Worm (Caenorhabditis elegans): ENCODE data around the gene C18D11.6.
"Not testable (repeated sequence)": the region's sequence is repeated elsewhere in the genome, so short reads cannot be mapped to it uniquely, and the experiment has no call there.

Gene C18D11.6

DNA sequence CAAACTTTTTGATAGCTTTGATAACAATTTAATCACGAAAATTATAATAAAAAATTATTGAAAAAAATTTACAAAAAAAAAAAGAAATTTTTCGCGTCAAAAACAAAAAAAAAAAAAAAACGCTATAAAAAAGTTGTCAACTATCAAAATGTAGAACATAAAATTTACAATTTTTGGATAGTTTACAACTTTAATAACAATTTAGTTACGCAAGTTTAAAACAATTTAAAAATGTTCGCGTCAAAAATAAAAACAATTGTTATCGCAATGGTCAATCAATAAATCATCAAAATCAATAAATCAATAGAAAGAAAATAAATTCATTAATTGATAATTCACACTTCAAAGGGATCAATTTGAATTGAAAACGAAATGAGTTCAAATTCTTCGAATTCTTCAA is 23.0 kb upstream of the C18D11.6 start, which contains the start of gene C24H11.1:
Gene C24H11.1 (plus strand): TSS at position 301 of the 400 bp plus-strand sequence.
- not testable (repeated sequence) for TF ChIP-seq ref-2 (tag; optimal IDR thresholded peaks at IDR 0.05); sox-2 (GFP tag; IDR thresholded peaks at IDR 0.05); ceh-2 (tag; optimal IDR thresholded peaks at IDR 0.05)

DNA sequence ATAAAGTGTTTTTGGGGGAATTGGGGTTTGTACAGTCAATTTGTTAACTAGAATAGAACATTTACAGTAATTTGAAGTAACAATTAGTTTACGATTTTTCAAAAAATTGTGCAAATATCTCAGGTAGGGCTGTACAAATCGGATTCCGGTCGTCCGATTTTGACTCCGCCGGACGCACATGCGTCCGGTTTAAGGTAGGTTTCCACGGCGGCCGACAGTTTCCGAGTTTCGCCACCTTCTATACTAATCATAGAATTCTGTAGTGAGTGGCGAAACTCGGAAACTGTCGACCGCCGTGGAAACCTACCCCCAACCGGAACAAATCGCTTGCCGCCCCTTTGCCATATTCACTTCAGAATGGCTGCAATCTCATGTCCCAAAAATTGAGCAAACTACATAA is 20.9 kb upstream of the C18D11.6 start:
- no peak for TF ChIP-seq sdc-2 (tag; optimal IDR thresholded peaks at IDR 0.05)
- TF ChIP-seq dve-1 (tag; optimal IDR thresholded peaks at IDR 0.05), result no peak
- TF ChIP-seq gmeb-2 (tag; optimal IDR thresholded peaks at IDR 0.05), result no peak

DNA sequence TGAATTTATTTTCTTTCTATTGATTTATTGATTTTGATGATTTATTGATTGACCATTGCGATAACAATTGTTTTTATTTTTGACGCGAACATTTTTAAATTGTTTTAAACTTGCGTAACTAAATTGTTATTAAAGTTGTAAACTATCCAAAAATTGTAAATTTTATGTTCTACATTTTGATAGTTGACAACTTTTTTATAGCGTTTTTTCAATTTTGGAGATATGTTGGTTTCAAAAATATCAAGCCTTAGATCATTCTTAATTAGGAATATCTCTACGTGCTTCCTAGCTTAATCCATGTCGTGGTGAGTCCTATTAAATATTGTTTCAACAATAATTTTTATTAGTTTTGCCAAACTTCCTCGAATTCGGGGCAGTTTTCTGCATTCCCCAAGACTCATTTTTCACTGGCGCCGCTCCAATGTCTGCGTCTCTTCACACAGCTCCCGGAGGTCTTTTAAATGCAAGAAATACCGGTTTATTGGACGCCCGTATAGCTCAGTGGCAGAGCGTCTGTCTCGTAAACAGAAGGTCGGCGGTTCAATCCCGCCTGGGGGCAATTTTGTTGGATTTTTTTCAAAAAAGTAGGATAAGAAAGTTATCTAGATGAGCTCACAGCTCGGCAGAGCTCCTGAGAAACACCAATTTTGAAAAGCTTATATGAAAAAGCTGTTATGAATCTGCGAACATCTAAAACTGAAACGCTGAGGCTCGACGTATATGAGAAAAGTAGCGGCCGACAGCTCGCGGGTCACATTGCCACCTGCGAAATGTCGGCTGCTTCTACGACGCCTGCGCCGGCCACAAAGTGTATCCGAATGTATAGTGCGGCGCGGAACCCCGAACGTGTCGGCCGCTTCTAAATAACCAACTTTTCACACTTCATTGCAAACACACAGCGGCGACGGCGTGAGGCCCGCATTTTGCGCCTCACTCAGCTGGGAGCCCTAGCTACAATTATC is 17.8 kb upstream of the C18D11.6 start, which contains the start of gene C24H11.2:
Gene C24H11.2 (minus strand): TSS at position 51 of the 962 bp plus-strand sequence.
- TF ChIP-seq pqm-1 (tag; optimal IDR thresholded peaks at IDR 0.05), result peak; percentile 29
- peak; percentile 10 for TF ChIP-seq unc-86 (tag; optimal IDR thresholded peaks at IDR 0.05)
- peak; percentile 5 for TF ChIP-seq hlh-8 (tag; optimal IDR thresholded peaks at IDR 0.05)
- TF ChIP-seq unc-3 (GFP tag; conservative IDR thresholded peaks at IDR 0.05), result not testable (repeated sequence)
- TF ChIP-seq unc-3 (tag; optimal IDR thresholded peaks at IDR 0.05), result peak; percentile 11
- TF ChIP-seq hlh-13 (GFP tag; optimal IDR thresholded peaks at IDR 0.05), result peak; percentile 12
- TF ChIP-seq ceh-6 (GFP tag; optimal IDR thresholded peaks at IDR 0.05), result peak; percentile 40
- peak; percentile 30 for TF ChIP-seq hlh-15 (tag; optimal IDR thresholded peaks at IDR 0.05)
- peak; percentile 52 for TF ChIP-seq madf-2 (tag; optimal IDR thresholded peaks at IDR 0.05)
- TF ChIP-seq ref-2 (tag; optimal IDR thresholded peaks at IDR 0.05), result peak; percentile 4
- TF ChIP-seq pat-9 (tag; optimal IDR thresholded peaks at IDR 0.05), result peak; percentile 61
- peak; percentile 42 for TF ChIP-seq ztf-16 (tag; optimal IDR thresholded peaks at IDR 0.05)
- TF ChIP-seq gmeb-2 (tag; optimal IDR thresholded peaks at IDR 0.05), result peak; percentile 46
- peak; percentile 70 for TF ChIP-seq ceh-14 (tag; optimal IDR thresholded peaks at IDR 0.05)
- peak; percentile 6 for TF ChIP-seq nfya-1 (tag; optimal IDR thresholded peaks at IDR 0.05)
- peak; percentile 69 for TF ChIP-seq sox-4 (tag; optimal IDR thresholded peaks at IDR 0.05)
- TF ChIP-seq dmd-4 (tag; optimal IDR thresholded peaks at IDR 0.05; ENCODE audit: borderline replicate concordance), result peak; percentile 33
- peak; percentile 25 for TF ChIP-seq dve-1 (tag; optimal IDR thresholded peaks at IDR 0.05)
- peak; percentile 22 for TF ChIP-seq npax-4 (tag; optimal IDR thresholded peaks at IDR 0.05)
- TF ChIP-seq che-1 (tag; optimal IDR thresholded peaks at IDR 0.05), result peak; percentile 48
- TF ChIP-seq ceh-48 (tag; optimal IDR thresholded peaks at IDR 0.05), result peak; percentile 38
- TF ChIP-seq K02D7.2 (tag; optimal IDR thresholded peaks at IDR 0.05), result peak; percentile 73
- peak; percentile 23 for TF ChIP-seq T23F11.4 (GFP tag; optimal IDR thresholded peaks at IDR 0.05)
- TF ChIP-seq nhr-232 (tag; optimal IDR thresholded peaks at IDR 0.05), result peak; percentile 16
- peak; percentile 43 for TF ChIP-seq C38D4.7 (GFP tag; optimal IDR thresholded peaks at IDR 0.05)
- peak; percentile 44 for TF ChIP-seq pha-2 (tag; optimal IDR thresholded peaks at IDR 0.05)
- TF ChIP-seq ttx-3 (tag; optimal IDR thresholded peaks at IDR 0.05), result peak; percentile 12
- TF ChIP-seq ceh-45 (GFP tag; IDR thresholded peaks at IDR 0.05), result 0 out of 2 replicates have a peak, but pooled peaks have one; percentile 10
- peak; percentile 33 for TF ChIP-seq ceh-34 (tag; optimal IDR thresholded peaks at IDR 0.05)
- peak; percentile 34 for TF ChIP-seq hlh-6 (tag; optimal IDR thresholded peaks at IDR 0.05)
- TF ChIP-seq ets-4 (tag; optimal IDR thresholded peaks at IDR 0.05), result peak; percentile 3
- TF ChIP-seq lin-11 (tag; optimal IDR thresholded peaks at IDR 0.05), result peak; percentile 20
- peak; percentile 39 for TF ChIP-seq fax-1 (tag; optimal IDR thresholded peaks at IDR 0.05)
- peak; percentile 35 for TF ChIP-seq ceh-18 (tag; optimal IDR thresholded peaks at IDR 0.05)
- peak; percentile 63 for TF ChIP-seq ceh-19 (GFP tag; optimal IDR thresholded peaks at IDR 0.05)

All from whole organism, late embryonic.